Fruit fly (Drosophila melanogaster) whole organism, embryonic: ENCODE results near the gene Hr78.
A peak's percentile ranks its signal among the peaks of the same experiment; 100 is the strongest.

Source experiments
- Adf1 ChIP-seq: fragments of 200-800 bp; sonication (Bioruptor generic); IDR thresholded peaks from 2 replicates; pipeline ENCODE4 v1.3.6; 2022; ENCODE audit warnings: missing biosample characterization, missing genetic modification characterization
- BEAF-32 ChIP-seq: fragments of 200-800 bp; sonication (Bioruptor generic); optimal IDR thresholded peaks from 3 replicates; lab custom pipeline; 2017; ENCODE audit warnings: missing biosample characterization, missing genetic modification characterization, mild to moderate bottlenecking, moderate library complexity, missing genetic modification reagents
- C15 ChIP-seq: fragments of 200-800 bp; sonication (Bioruptor generic); IDR thresholded peaks from 3 replicates; pipeline ENCODE4 v1.3.6; 2022; ENCODE audit warnings: missing biosample characterization, missing genetic modification characterization
- CG10543 ChIP-seq: fragments of 200-800 bp; sonication (Bioruptor generic); optimal IDR thresholded peaks from 3 replicates; lab custom pipeline; 2017; ENCODE audit warnings: missing biosample characterization, mild to moderate bottlenecking, missing genetic modification characterization, moderate library complexity
- CG11456 ChIP-seq: fragments of 200-800 bp; sonication (Bioruptor generic); IDR thresholded peaks from 3 replicates; pipeline ENCODE4 v1.3.6; 2022; ENCODE audit warnings: missing biosample characterization, missing genetic modification characterization
- CG11723 ChIP-seq: fragments of 200-800 bp; sonication (Bioruptor generic); optimal IDR thresholded peaks from 2 replicates; lab custom pipeline; 2017; ENCODE audit warnings: missing biosample characterization, mild to moderate bottlenecking, missing genetic modification characterization
- CG12299 ChIP-seq: fragments of 200-800 bp; sonication (Bioruptor generic); optimal IDR thresholded peaks from 2 replicates; lab custom pipeline; 2018; ENCODE audit warnings: missing biosample characterization, mild to moderate bottlenecking, missing genetic modification characterization
- CG1233 ChIP-seq: fragments of 200-800 bp; sonication (Bioruptor generic); optimal IDR thresholded peaks from 4 replicates; lab custom pipeline; 2018; ENCODE audit warnings: missing biosample characterization, mild to moderate bottlenecking, missing genetic modification characterization
- CG12659 ChIP-seq: fragments of 200-800 bp; sonication (Bioruptor generic); optimal IDR thresholded peaks from 3 replicates; lab custom pipeline; 2017; ENCODE audit warnings: mild to moderate bottlenecking, missing biosample characterization, missing genetic modification reagents, missing genetic modification characterization
- CG14710 ChIP-seq: fragments of 200-800 bp; sonication (Bioruptor generic); optimal IDR thresholded peaks from 3 replicates; lab custom pipeline; 2019; ENCODE audit warnings: missing biosample characterization, mild to moderate bottlenecking, missing genetic modification characterization, moderate library complexity
- CG14965 ChIP-seq: fragments of 200-800 bp; sonication (Bioruptor generic); optimal IDR thresholded peaks from 2 replicates; lab custom pipeline; 2016; ENCODE audit warnings: missing biosample characterization, missing genetic modification characterization, borderline replicate concordance
- CG15073 ChIP-seq: fragments of 200-800 bp; sonication (Bioruptor generic); optimal IDR thresholded peaks from 2 replicates; lab custom pipeline; 2016; ENCODE audit warnings: missing biosample characterization, missing genetic modification characterization
- CG15479 ChIP-seq: fragments of 200-800 bp; sonication (Bioruptor generic); optimal IDR thresholded peaks from 3 replicates; lab custom pipeline; 2019; ENCODE audit warnings: missing biosample characterization, mild to moderate bottlenecking, missing genetic modification characterization, moderate library complexity
- CG15696 ChIP-seq: fragments of 200-800 bp; sonication (Bioruptor generic); optimal IDR thresholded peaks from 2 replicates; lab custom pipeline; 2019; ENCODE audit warnings: missing biosample characterization, mild to moderate bottlenecking, missing genetic modification characterization, moderate library complexity
- CG2120 ChIP-seq: fragments of 200-800 bp; sonication (Bioruptor generic); optimal IDR thresholded peaks from 3 replicates; lab custom pipeline; 2016; ENCODE audit warnings: missing biosample characterization, missing genetic modification characterization
- CG3065 ChIP-seq: fragments of 200-800 bp; sonication (Bioruptor generic); optimal IDR thresholded peaks from 2 replicates; lab custom pipeline; 2016; ENCODE audit warnings: missing biosample characterization, missing genetic modification characterization
- CG32767 ChIP-seq: fragments of 200-800 bp; sonication (Bioruptor generic); IDR thresholded peaks from 2 replicates; pipeline ENCODE4 v1.3.6; 2022; ENCODE audit warnings: missing biosample characterization, missing genetic modification characterization
- CG33213 ChIP-seq: fragments of 200-800 bp; sonication (Bioruptor generic); optimal IDR thresholded peaks from 3 replicates; lab custom pipeline; 2016; ENCODE audit warnings: missing biosample characterization, missing genetic modification characterization
- CG33557 ChIP-seq: fragments of 200-800 bp; sonication (Bioruptor generic); optimal IDR thresholded peaks from 2 replicates; lab custom pipeline; 2019; ENCODE audit warnings: missing biosample characterization, mild to moderate bottlenecking, missing genetic modification characterization, moderate library complexity
- CG4360 ChIP-seq: fragments of 200-800 bp; sonication (Bioruptor generic); IDR thresholded peaks from 2 replicates; pipeline ENCODE4 v1.3.6; 2022; ENCODE audit warnings: missing biosample characterization, missing genetic modification characterization
- CG4730 ChIP-seq: fragments of 200-800 bp; sonication (Bioruptor generic); IDR thresholded peaks from 2 replicates; pipeline ENCODE4 v1.3.6; 2022; ENCODE audit warnings: missing biosample characterization, missing genetic modification characterization
- CG6254 ChIP-seq: fragments of 200-800 bp; sonication (Bioruptor generic); optimal IDR thresholded peaks from 3 replicates; lab custom pipeline; 2017; ENCODE audit warnings: mild to moderate bottlenecking, missing biosample characterization, missing genetic modification reagents, missing genetic modification characterization
- CG7271 ChIP-seq: fragments of 200-800 bp; sonication (Bioruptor generic); optimal IDR thresholded peaks from 2 replicates; lab custom pipeline; 2018; ENCODE audit warnings: missing biosample characterization, mild to moderate bottlenecking, missing genetic modification characterization, moderate library complexity
- CG9932 ChIP-seq: fragments of 200-800 bp; sonication (Bioruptor generic); IDR thresholded peaks from 2 replicates; pipeline ENCODE4 v1.3.6; 2022; ENCODE audit warnings: missing biosample characterization, missing genetic modification characterization
- CkIIα-i1 ChIP-seq: fragments of 200-800 bp; sonication (Bioruptor generic); IDR thresholded peaks from 2 replicates; pipeline ENCODE4 v1.3.6; 2022; ENCODE audit warnings: missing biosample characterization, missing genetic modification characterization
- Doc3 ChIP-seq: fragments of 200-800 bp; sonication (Bioruptor generic); IDR thresholded peaks from 3 replicates; pipeline ENCODE4 v1.3.6; 2022; ENCODE audit warnings: missing biosample characterization, missing genetic modification characterization; ENCODE audit not compliant: partially characterized antibody
- Ets65A ChIP-seq: fragments of 200-800 bp; sonication (Bioruptor generic); peaks from one replicate; lab custom pipeline; 2016; ENCODE audit warnings: missing biosample characterization, missing genetic modification characterization
- Hr39 ChIP-seq: fragments of >200 bp; optimal IDR thresholded peaks from 2 replicates; lab custom pipeline; 2017
- MESR4 ChIP-seq: fragments of 200-800 bp; sonication (Bioruptor generic); optimal IDR thresholded peaks from 2 replicates; lab custom pipeline; 2018; ENCODE audit warnings: missing biosample characterization, mild to moderate bottlenecking, missing genetic modification characterization, moderate library complexity
- NC2β ChIP-seq: fragments of 200-800 bp; sonication (Bioruptor generic); optimal IDR thresholded peaks from 2 replicates; lab custom pipeline; 2016; ENCODE audit warnings: missing biosample characterization, missing genetic modification characterization
- Taf1 ChIP-seq: fragments of 200-800 bp; sonication (Bioruptor generic); IDR thresholded peaks from 2 replicates; pipeline ENCODE4 v1.3.6; 2022; ENCODE audit warnings: missing biosample characterization, missing genetic modification characterization
- ara ChIP-seq: fragments of 200-800 bp; sonication (Bioruptor generic); IDR thresholded peaks from 2 replicates; pipeline ENCODE4 v1.3.6; 2022; ENCODE audit warnings: missing biosample characterization, missing genetic modification characterization
- bbx ChIP-seq: fragments of 200-800 bp; sonication (Bioruptor generic); IDR thresholded peaks from 2 replicates; pipeline ENCODE4 v1.3.6; 2022; ENCODE audit warnings: missing biosample characterization, missing genetic modification characterization; ENCODE audit not compliant: partially characterized antibody
- btn ChIP-seq: fragments of 200-800 bp; sonication (Bioruptor generic); optimal IDR thresholded peaks from 2 replicates; lab custom pipeline; 2016; ENCODE audit warnings: missing biosample characterization, missing genetic modification characterization
- dysf ChIP-seq: fragments of 200-800 bp; sonication (Bioruptor generic); IDR thresholded peaks from 3 replicates; pipeline ENCODE4 v1.3.6; 2022; ENCODE audit warnings: missing biosample characterization, missing genetic modification characterization
- ems ChIP-seq: fragments of 200-800 bp; sonication (Bioruptor generic); optimal IDR thresholded peaks from 3 replicates; lab custom pipeline; 2016; ENCODE audit warnings: missing biosample characterization, missing genetic modification characterization
- eyg ChIP-seq: fragments of 200-800 bp; sonication (Bioruptor generic); optimal IDR thresholded peaks from 3 replicates; lab custom pipeline; 2016; ENCODE audit warnings: missing biosample characterization, missing genetic modification characterization
- fd3F ChIP-seq: fragments of 200-800 bp; sonication (Bioruptor generic); optimal IDR thresholded peaks from 2 replicates; lab custom pipeline; 2018; ENCODE audit warnings: missing biosample characterization, mild to moderate bottlenecking, missing genetic modification characterization, moderate library complexity
- fru ChIP-seq: fragments of >200 bp; optimal IDR thresholded peaks from 2 replicates; lab custom pipeline; 2017
- gce ChIP-seq: fragments of 200-800 bp; sonication (Bioruptor generic); IDR thresholded peaks from 3 replicates; pipeline ENCODE4 v1.3.6; 2022; ENCODE audit warnings: missing biosample characterization, missing genetic modification characterization
- inv ChIP-seq: fragments of 200-800 bp; sonication (Bioruptor generic); IDR thresholded peaks from 2 replicates; pipeline ENCODE4 v1.3.6; 2022; ENCODE audit warnings: missing biosample characterization, missing genetic modification characterization; ENCODE audit not compliant: partially characterized antibody
- jumu ChIP-seq: fragments of 200-800 bp; sonication (Bioruptor generic); optimal IDR thresholded peaks from 3 replicates; lab custom pipeline; 2016; ENCODE audit warnings: missing biosample characterization, missing genetic modification characterization
- lilli ChIP-seq: fragments of 200-800 bp; sonication (Bioruptor generic); optimal IDR thresholded peaks from 3 replicates; lab custom pipeline; 2016; ENCODE audit warnings: missing biosample characterization, missing genetic modification characterization
- shn ChIP-seq: fragments of 200-800 bp; sonication (Bioruptor generic); optimal IDR thresholded peaks from 3 replicates; lab custom pipeline; 2016; ENCODE audit warnings: missing biosample characterization, missing genetic modification characterization
- sima ChIP-seq: fragments of 200-800 bp; sonication (Bioruptor generic); optimal IDR thresholded peaks from 2 replicates; lab custom pipeline; 2016; ENCODE audit warnings: missing biosample characterization, missing genetic modification characterization
- slbo ChIP-seq: fragments of 200-800 bp; sonication (Bioruptor generic); IDR thresholded peaks from 2 replicates; pipeline ENCODE4 v1.3.6; 2022; ENCODE audit warnings: missing biosample characterization, missing genetic modification characterization
- slp2 ChIP-seq: fragments of 200-800 bp; sonication (Bioruptor generic); optimal IDR thresholded peaks from 2 replicates; lab custom pipeline; 2016; ENCODE audit warnings: missing biosample characterization, missing genetic modification characterization
- so ChIP-seq: fragments of 200-800 bp; sonication (Bioruptor generic); IDR thresholded peaks from 3 replicates; pipeline ENCODE4 v1.3.6; 2022; ENCODE audit warnings: missing biosample characterization, missing genetic modification characterization
- sob ChIP-seq: fragments of 200-800 bp; sonication (Bioruptor generic); IDR thresholded peaks from 2 replicates; pipeline ENCODE4 v1.3.6; 2022; ENCODE audit warnings: missing biosample characterization, missing genetic modification characterization
- sr ChIP-seq: fragments of 200-800 bp; sonication (Bioruptor generic); IDR thresholded peaks from 3 replicates; pipeline ENCODE4 v1.3.6; 2022; ENCODE audit warnings: missing biosample characterization, missing genetic modification characterization
- vfl ChIP-seq: fragments of 200-800 bp; sonication (Bioruptor generic); optimal IDR thresholded peaks from 2 replicates; lab custom pipeline; 2016; ENCODE audit warnings: missing biosample characterization, missing genetic modification characterization
- yki ChIP-seq: fragments of >200 bp; optimal IDR thresholded peaks from 3 replicates; lab custom pipeline; 2018

The Hr78 gene

DNA sequence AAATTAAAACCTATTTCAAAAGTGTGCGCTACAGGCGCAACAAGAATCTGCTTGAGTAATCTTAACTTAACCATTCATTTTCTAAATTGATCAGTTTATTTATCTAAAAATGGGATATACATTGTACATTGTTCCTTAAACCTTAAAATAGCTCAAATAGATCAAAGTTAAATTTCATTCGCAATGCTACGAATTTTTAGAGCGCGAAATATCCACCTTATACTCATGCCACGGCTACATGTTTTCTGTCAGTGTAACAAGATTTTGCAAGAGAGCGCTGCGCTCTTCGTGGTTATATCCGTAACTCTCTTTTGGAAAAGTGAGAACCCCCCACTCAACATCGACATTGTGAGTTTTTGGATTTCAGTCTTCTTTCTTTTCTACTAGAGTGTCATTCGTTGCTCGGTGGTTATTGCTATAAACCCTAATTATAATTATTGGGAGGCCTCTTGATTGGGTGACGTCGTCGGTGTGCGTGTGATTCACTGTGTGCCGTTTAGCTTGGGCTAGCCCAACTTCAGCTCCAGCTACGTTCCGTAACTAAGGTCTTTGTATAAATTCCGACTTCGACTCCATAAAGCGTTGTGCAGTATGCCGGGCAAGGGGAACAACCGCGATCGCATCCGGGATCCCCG is 12.3 kb upstream of the Hr78 start (continued):
- TF ChIP-seq sr (GFP tag; lab: Robert Waterston, UW) (no peak), fru (lab: Kevin White, UChicago) (no peak), CG12299 (no peak), Hr39 (no peak), shn (GFP tag; lab: Kevin White, UChicago) (peak; percentile 40), slp2 (GFP tag; lab: Kevin White, UChicago) (peak; percentile 23), CG11456 (0 out of 3 replicates have a peak, but pooled peaks have one; percentile 7), BEAF-32 (GFP tag; lab: Kevin White, UChicago) (no peak), CG10543 (GFP tag; lab: Kevin White, UChicago) (no peak), Taf1 (no peak), CG32767 (GFP tag; lab: Robert Waterston, UW) (no peak), gce (no peak), CG11723 (GFP tag; lab: Kevin White, UChicago) (no peak), ems (GFP tag; lab: Kevin White, UChicago) (peak; percentile 43), Doc3 (GFP tag; lab: Robert Waterston, UW) (no peak), MESR4 (GFP tag; lab: Kevin White, UChicago) (no peak), CkIIα-i1 (GFP tag; lab: Robert Waterston, UW) (no peak), sob (GFP tag; lab: Robert Waterston, UW) (peak; percentile 25; the same call in 1 of the 2 replicates), CG6254 (peak; percentile 37), vfl (no peak), CG15073 (GFP tag; lab: Kevin White, UChicago) (no peak), bbx (no peak; the same call in 1 of the 2 replicates), CG3065 (no peak), ara (GFP tag; lab: Robert Waterston, UW) (no peak), CG4730 (GFP tag; lab: Robert Waterston, UW) (no peak), CG33557 (no peak), slbo (GFP tag; lab: Robert Waterston, UW) (peak; percentile 57), CG12659 (GFP tag; lab: Kevin White, UChicago) (peak; percentile 31), yki (lab: Kevin White, UChicago) (no peak), sima (GFP tag; lab: Kevin White, UChicago) (no peak), CG15479 (no peak), CG2120 (GFP tag; lab: Kevin White, UChicago) (peak; percentile 73), CG1233 (GFP tag; lab: Kevin White, UChicago) (no peak), fd3F (no peak), CG33213 (GFP tag; lab: Kevin White, UChicago) (no peak), CG4360 (GFP tag; lab: Robert Waterston, UW) (no peak), lilli (GFP tag; lab: Kevin White, UChicago) (peak; percentile 48), CG15696 (tag; lab: Kevin White, UChicago) (no peak), C15 (GFP tag; lab: Robert Waterston, UW) (no peak), jumu (no peak), Adf1 (GFP tag; lab: Robert Waterston, UW) (no peak), CG14965 (GFP tag; lab: Kevin White, UChicago) (no peak), NC2β (GFP tag; lab: Kevin White, UChicago) (peak; percentile 6), CG14710 (tag; lab: Kevin White, UChicago) (peak; percentile 20), eyg (GFP tag; lab: Kevin White, UChicago) (no peak), dysf (peak; percentile 56; the same call in 1 of the 3 replicates), so (GFP tag; lab: Robert Waterston, UW) (peak; percentile 39; the same call in 1 of the 3 replicates), btn (GFP tag; lab: Kevin White, UChicago) (peak; percentile 23), CG7271 (tag; lab: Kevin White, UChicago) (no peak), inv (GFP tag; lab: Robert Waterston, UW) (no peak), Ets65A (GFP tag; lab: Kevin White, UChicago) (no peak), CG9932 (GFP tag; lab: Robert Waterston, UW) (no peak)
